Worm (Caenorhabditis elegans): Measurements from ENCODE around the gene rpt-2.

Gene rpt-2

ce11 chrV:5995598-5995997, 21.9 kb downstream of the rpt-2 start:
- TF ChIP-seq snpc-1.2 (GFP tag; IDR thresholded peaks at IDR 0.05) (no peak), hmg-1.1 (GFP tag; IDR thresholded peaks at IDR 0.05) (no peak), aha-1 (tag) (peak; percentile 17), daf-16 (GFP tag; optimal IDR thresholded peaks at IDR 0.05) (peak in 1 of 2 experiments; percentile 30), daf-16 (tag; optimal IDR thresholded peaks at IDR 0.05) (no peak), nhr-28 (tag; optimal IDR thresholded peaks at IDR 0.05) (no peak), arid-1 (GFP tag; conservative IDR thresholded peaks at IDR 0.05) (no peak)

- no peak for TF ChIP-seq aly-2 (tag; optimal IDR thresholded peaks at IDR 0.05)
- TF ChIP-seq daf-8 (GFP tag; IDR thresholded peaks at IDR 0.05) = no peak
- TF ChIP-seq nhr-41 (GFP tag; IDR thresholded peaks at IDR 0.05) = no peak
- TF ChIP-seq attf-4 (tag; optimal IDR thresholded peaks at IDR 0.05) = no peak
- TF ChIP-seq nhr-10 (tag; optimal IDR thresholded peaks at IDR 0.05) = no peak
- TF ChIP-seq Y48G9A.11 (GFP tag; IDR thresholded peaks at IDR 0.05) = no peak
- no peak for TF ChIP-seq tag-97 (GFP tag; IDR thresholded peaks at IDR 0.05)
- TF ChIP-seq snpc-4 (tag; optimal IDR thresholded peaks at IDR 0.05) = no peak
- TF ChIP-seq spr-3 (GFP tag; optimal IDR thresholded peaks at IDR 0.05) = no peak
- no peak for TF ChIP-seq duxl-1 (tag; optimal IDR thresholded peaks at IDR 0.05; ENCODE audit: poor library complexity)
- TF ChIP-seq T26A8.4 (GFP tag; IDR thresholded peaks at IDR 0.05) = no peak
- no peak for TF ChIP-seq lin-38 (GFP tag; IDR thresholded peaks at IDR 0.05)
- peak; percentile 30 for TF ChIP-seq T20F7.1 (GFP tag; optimal IDR thresholded peaks at IDR 0.05)
- TF ChIP-seq ztf-7 (tag; optimal IDR thresholded peaks at IDR 0.05) = no peak
- no peak for TF ChIP-seq ceh-62 (tag; optimal IDR thresholded peaks at IDR 0.05)
- no peak for TF ChIP-seq lin-15B (tag; optimal IDR thresholded peaks at IDR 0.05)
- TF ChIP-seq gei-8 (GFP tag; optimal IDR thresholded peaks at IDR 0.05) = no peak
- no peak for TF ChIP-seq zip-11 (GFP tag; IDR thresholded peaks at IDR 0.05)
- no peak for TF ChIP-seq sdz-12 (GFP tag; optimal IDR thresholded peaks at IDR 0.05)
- no peak for TF ChIP-seq dpl-1 (GFP tag; optimal IDR thresholded peaks at IDR 0.05)
- TF ChIP-seq F26F4.8 (GFP tag; conservative IDR thresholded peaks at IDR 0.05) = no peak
- no peak for TF ChIP-seq Y5F2A.4 (GFP tag; optimal IDR thresholded peaks at IDR 0.05)
- TF ChIP-seq ces-1 (GFP tag; optimal IDR thresholded peaks at IDR 0.05) = no peak
- no peak for TF ChIP-seq nhr-111 (GFP tag; optimal IDR thresholded peaks at IDR 0.05)
- TF ChIP-seq nhr-25 (tag; optimal IDR thresholded peaks at IDR 0.05; ENCODE audit: borderline replicate concordance, insufficient read depth) = no peak
- TF ChIP-seq mes-2 (tag; optimal IDR thresholded peaks at IDR 0.05; ENCODE audit: poor library complexity, severe bottlenecking) = no peak
- TF ChIP-seq ztf-11 (tag; optimal IDR thresholded peaks at IDR 0.05) = no peak
- TF ChIP-seq dmd-6 (GFP tag; IDR thresholded peaks at IDR 0.05) = peak; percentile 65
- TF ChIP-seq lsy-2 (tag; optimal IDR thresholded peaks at IDR 0.05) = peak in 1 of 2 experiments; percentile 53
- TF ChIP-seq mxl-3 (GFP tag; optimal IDR thresholded peaks at IDR 0.05) = peak; percentile 34
- peak; percentile 83 for TF ChIP-seq php-3 (GFP tag; IDR thresholded peaks at IDR 0.05)
- TF ChIP-seq jun-1 (tag; optimal IDR thresholded peaks at IDR 0.05) = no peak
- TF ChIP-seq unc-130 (GFP tag; optimal IDR thresholded peaks at IDR 0.05) = no peak
- TF ChIP-seq Y75B8A.6 (GFP tag; IDR thresholded peaks at IDR 0.05) = no peak
- TF ChIP-seq nhr-42 (GFP tag; IDR thresholded peaks at IDR 0.05) = no peak
- TF ChIP-seq dmd-9 (GFP tag; IDR thresholded peaks at IDR 0.05) = no peak
- no peak for TF ChIP-seq snpc-1.2 (GFP tag; IDR thresholded peaks at IDR 0.05)
- peak; percentile 96 for TF ChIP-seq aha-1 (tag)
- TF ChIP-seq nhr-11 (tag; optimal IDR thresholded peaks at IDR 0.05) = peak; percentile 67
- TF ChIP-seq ctbp-1 (GFP tag; IDR thresholded peaks at IDR 0.05) = peak; percentile 56; the same call in 1 of the 2 replicates
- TF ChIP-seq hif-1 (tag; optimal IDR thresholded peaks at IDR 0.05) = peak in 1 of 2 experiments; percentile 7
- no peak for TF ChIP-seq nhr-6 (tag; optimal IDR thresholded peaks at IDR 0.05)
- no peak for TF ChIP-seq ZK546.5 (tag; optimal IDR thresholded peaks at IDR 0.05)
- no peak for TF ChIP-seq lin-13 (GFP tag; optimal IDR thresholded peaks at IDR 0.05)
- no peak for TF ChIP-seq zag-1 (tag; optimal IDR thresholded peaks at IDR 0.05)
Measured at ce11 chrV:5991490-5992069, 25.9 kb downstream of the rpt-2 start.

All from whole organism, L4 larva.